Worm (Caenorhabditis elegans): ENCODE results near the gene fib-1.

Gene fib-1

DNA sequence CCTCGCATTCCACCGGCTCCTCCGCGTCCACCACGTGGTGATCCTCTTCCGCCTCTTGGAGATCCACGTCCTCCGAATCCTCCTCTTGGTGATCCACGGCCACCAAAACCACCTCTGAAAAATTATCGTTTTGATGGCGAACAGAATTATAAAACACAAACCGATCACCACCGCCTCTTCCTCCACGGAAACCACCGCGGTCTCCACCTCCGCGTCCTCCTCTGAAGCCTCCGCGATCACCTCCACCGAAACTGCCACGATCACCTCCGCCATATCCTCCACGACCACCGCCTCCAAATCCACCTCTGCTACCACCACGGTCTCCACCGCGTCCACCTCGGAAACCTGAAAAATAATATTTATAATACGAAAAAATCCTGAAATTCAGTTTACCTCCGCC is 487 bp downstream of the fib-1 start:
- no peak for TF ChIP-seq unc-62 (GFP tag; optimal IDR thresholded peaks at IDR 0.05)

- no peak for TF ChIP-seq unc-62 (GFP tag; optimal IDR thresholded peaks at IDR 0.05)
Measured at ce11 chrV:15000055-15000704, 1.8 kb downstream of the fib-1 start, which contains the start of gene rps-16. Gene rps-16, minus strand, starts transcription at chrV:15000541.

DNA sequence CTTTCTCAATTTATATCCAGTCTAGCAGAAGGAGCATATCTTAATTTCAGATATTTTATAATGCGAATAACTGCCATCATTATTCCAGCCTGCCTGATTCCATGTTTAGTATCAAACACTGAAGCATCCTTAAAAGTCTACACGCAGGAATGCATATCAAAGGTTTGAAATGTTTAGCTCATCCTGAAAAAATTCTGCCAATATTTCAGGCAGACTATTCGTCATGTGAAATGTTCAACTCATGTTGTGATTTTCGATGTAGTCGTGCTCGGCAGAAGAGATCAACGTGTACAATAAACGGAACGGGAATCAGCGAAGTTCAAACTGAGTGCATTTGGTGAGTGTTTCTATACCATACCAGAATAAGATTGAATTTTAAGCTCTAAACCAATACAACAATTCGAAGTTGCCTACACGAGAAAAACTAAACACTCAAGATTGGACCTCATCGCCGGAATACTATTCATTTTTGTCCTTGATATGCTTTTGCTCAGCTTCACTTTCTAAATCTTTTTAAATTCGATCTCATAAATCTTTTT is 2.5 kb downstream of the fib-1 start, which contains the start of gene T01C3.11:
Gene T01C3.11, plus strand, starts transcription at position 51 of the 539 bp plus-strand sequence.
- TF ChIP-seq unc-62 (GFP tag; optimal IDR thresholded peaks at IDR 0.05), result no peak

DNA sequence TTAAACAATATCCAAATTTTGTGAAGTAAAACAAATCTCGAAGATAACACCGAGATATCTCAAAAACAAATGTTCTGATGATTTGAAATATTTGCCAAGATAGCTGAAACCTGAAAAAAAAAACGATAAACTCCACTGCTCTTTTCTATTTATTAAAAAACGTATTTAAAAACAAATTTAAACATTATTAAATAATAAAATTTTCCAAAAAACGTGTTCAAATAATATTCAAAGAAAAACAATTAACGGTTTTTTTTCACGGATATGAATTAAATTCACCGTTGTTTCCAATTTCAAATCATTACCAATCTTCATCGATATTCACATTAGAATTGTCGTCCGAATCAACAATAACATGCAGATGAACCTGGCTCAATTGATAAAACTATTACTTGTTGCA is 5.8 kb downstream of the fib-1 start, which contains the start of gene irld-14:
Gene irld-14, plus strand, starts transcription at position 301 of the 400 bp plus-strand sequence.
- no peak for TF ChIP-seq unc-62 (GFP tag; optimal IDR thresholded peaks at IDR 0.05)

DNA sequence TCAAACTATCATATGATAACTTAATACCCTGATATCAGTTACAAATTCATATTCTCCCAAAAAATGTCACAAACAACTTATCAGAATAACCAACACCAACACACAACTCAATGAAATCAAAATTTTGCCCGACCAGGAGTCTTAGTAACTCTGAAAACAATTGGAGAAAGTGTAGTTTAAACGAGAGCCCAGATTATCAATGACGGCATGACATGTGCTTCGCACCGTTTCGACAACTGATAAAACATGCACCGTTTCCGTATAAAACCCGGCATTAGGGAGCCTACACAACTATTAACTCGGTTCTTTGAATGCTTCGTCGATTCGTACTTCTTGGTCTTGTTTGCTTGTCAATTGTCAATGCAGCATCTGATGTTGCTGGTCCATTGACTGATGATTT is 8.4 kb downstream of the fib-1 start, which contains the start of gene fil-1:
Gene fil-1, plus strand, starts transcription at position 219 of the 400 bp plus-strand sequence.
- TF ChIP-seq unc-62 (GFP tag; optimal IDR thresholded peaks at IDR 0.05), result no peak

DNA sequence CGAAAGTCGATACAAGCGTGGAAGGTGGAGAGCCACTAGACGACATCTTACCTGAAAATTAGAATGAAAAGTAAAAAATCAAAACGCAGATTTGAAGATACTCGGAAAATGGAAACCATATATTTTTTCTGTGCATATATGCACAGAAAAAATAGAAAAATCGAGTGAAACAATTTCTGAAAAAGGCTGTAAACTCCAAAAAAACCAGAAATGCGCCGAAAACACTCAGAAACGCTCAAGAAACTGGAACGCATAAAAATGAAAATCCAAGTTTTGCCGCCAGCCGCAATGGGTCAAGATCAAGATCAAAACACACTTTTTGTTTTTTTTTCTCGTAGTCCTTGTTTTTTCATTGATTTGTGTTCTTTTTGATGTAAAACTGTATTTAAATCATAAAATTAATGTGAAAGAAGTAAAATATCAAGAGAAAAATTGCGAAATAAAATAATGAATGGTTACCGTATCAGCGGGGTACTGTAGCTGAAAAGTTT is 9.4 kb downstream of the fib-1 start, which contains the start of gene T01C3.3:
Gene T01C3.3, minus strand, starts transcription at position 51 of the 491 bp plus-strand sequence.
- no peak for TF ChIP-seq unc-62 (GFP tag; optimal IDR thresholded peaks at IDR 0.05)

DNA sequence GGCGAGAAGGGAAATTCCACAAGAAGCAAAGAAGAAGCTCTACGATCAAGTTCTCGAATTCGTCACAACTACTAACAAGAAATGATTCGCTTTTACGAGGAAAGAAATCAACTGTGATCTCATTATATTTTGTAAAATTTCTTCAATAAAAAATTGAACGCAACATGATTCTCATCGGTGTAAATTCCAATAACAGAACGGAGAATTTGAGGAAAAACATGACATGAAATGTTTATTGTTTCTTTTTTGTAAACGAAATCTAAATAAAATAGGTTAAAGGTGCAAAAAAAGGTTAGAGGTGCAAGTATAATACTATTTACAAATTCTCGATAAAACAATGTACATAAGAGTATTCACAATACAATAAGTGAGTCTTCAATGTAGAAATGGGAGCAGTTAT is 10.5 kb downstream of the fib-1 start:
- TF ChIP-seq unc-62 (GFP tag; optimal IDR thresholded peaks at IDR 0.05), result no peak

DNA sequence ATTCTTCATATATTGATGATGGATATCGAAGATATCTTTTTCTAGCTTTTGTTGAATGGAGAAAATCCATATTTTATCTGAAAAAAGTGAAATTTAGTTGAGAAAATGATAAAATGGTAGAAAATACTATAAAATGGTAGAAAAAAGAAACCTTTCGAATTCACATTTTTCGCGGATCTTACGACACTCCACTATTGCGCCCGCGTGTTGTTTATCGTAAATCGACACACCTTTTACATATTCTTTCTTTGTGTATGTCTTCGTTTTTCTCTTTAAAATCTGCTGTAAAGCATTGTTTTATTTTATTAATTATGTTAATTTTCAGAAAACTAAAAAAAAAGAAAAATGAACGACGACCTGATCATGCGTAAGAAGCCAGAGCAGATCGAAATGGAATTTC is 11.2 kb downstream of the fib-1 start, which contains the start of the genes cdt-2 and T01C3.2:
Gene cdt-2, minus strand, starts transcription at position 284 of the 400 bp plus-strand sequence.
Gene T01C3.2, plus strand, starts transcription at position 326 of the 400 bp plus-strand sequence.
- TF ChIP-seq unc-62 (GFP tag; optimal IDR thresholded peaks at IDR 0.05), result no peak

ce11 chrV:14984593-14984992 is 17.4 kb downstream of the fib-1 start, which contains the start of gene F02D8.4:
Gene F02D8.4, plus strand, starts transcription at chrV:14984893.
- TF ChIP-seq unc-62 (GFP tag; optimal IDR thresholded peaks at IDR 0.05), result no peak

DNA sequence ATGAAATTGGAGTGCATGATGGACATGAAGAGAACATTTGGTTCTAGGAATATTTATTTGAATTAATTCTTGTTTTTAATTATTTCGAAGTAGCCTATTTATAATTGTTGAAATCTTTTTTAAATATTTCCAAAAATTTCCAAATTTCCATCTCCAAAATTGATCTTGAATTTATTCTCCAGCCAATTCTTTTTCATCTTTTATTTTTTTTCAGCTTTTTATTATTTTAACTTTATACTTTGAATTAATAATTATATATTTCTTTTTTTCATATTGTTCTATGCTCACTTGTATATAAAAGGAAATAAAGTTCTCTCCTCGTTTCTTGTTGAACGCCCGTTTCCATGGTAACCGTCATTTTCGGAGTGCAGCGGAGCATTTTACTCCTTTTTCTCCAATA is 22.1 kb downstream of the fib-1 start, which contains the start of gene xbx-1:
Gene xbx-1, plus strand, starts transcription at position 301 of the 400 bp plus-strand sequence.
- TF ChIP-seq unc-62 (GFP tag; optimal IDR thresholded peaks at IDR 0.05), result no peak

DNA sequence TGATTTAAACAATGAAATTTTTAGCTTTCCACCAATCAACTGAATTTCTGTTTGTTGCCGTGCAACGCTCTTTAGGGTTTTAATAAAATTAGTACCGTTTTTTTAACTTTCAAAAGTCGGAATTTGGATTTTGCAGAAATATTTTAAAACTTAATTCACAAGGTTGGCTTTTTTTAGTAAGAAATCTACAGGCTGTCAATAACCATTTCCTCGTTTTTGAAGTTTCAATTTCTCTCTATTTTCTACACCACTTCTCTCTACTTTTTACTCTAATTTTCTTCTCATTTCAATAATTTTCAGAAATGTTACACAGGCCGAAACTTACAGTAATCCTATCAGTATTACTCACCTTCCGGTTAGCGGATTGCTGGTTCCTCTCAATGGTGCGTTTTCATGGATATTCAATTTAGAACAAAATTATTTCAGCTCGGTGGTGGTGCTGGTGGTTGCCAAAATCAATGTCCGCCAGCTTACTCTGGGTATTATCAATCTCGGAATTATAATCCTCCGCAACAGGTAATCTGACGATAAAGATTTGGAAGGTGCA is 23.7 kb downstream of the fib-1 start, which contains the start of the genes grd-12 and F02D8.1:
Gene grd-12, plus strand, starts transcription at position 301 of the 547 bp plus-strand sequence.
Gene F02D8.1, minus strand, starts transcription at position 497 of the 547 bp plus-strand sequence.
- TF ChIP-seq unc-62 (GFP tag; optimal IDR thresholded peaks at IDR 0.05), result no peak

ce11 chrV:14971136-14971535 is 30.9 kb downstream of the fib-1 start, which contains the start of gene nlp-59:
Gene nlp-59, plus strand, starts transcription at chrV:14971436.
- no peak for TF ChIP-seq unc-62 (GFP tag; optimal IDR thresholded peaks at IDR 0.05)

DNA sequence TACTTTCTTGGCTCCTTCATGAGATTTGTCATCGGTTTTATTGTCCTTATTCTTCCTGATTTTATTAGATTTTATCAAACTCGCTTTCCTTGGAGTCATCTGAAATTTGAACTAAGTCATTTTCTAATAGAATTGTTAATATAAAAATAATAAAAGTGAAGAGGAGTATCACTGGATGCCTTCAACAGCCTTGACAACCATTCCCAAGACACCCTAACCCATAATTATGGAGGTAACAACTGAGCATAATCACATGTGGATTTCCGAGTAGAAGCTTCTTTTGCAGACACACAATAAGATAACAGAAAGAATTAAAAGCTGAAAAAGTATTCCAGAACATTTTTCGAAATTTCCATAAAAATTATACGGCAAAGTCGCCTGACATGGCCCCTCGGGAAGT is 46.3 kb downstream of the fib-1 start, which contains the start of gene F02D8.9:
Gene F02D8.9, minus strand, starts transcription at position 101 of the 400 bp plus-strand sequence.
- no peak for TF ChIP-seq unc-62 (GFP tag; optimal IDR thresholded peaks at IDR 0.05)

DNA sequence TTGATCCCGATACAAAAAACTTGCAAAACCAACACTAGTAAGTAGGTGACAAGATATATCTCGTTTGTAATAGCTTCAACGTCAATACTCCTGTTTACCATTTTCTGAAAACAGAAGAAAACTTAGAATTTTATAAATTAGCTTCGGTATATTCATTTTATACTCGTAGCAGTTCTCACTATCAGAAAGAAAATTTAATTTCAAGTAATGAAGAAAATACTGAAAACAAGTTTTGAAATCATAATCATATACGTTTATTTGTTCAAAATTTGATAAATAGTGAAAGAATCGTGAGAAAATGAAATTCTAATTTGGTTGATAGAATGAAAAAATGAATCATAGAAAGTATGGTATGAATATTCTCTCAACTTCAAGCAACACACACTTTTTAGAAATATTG is 47.4 kb downstream of the fib-1 start, which contains the start of gene C30G7.5:
Gene C30G7.5, minus strand, starts transcription at position 101 of the 400 bp plus-strand sequence.
- no peak for TF ChIP-seq unc-62 (GFP tag; optimal IDR thresholded peaks at IDR 0.05)
